Fruit fly (Drosophila melanogaster): ENCODE results near the gene Pglym78.

DNA sequence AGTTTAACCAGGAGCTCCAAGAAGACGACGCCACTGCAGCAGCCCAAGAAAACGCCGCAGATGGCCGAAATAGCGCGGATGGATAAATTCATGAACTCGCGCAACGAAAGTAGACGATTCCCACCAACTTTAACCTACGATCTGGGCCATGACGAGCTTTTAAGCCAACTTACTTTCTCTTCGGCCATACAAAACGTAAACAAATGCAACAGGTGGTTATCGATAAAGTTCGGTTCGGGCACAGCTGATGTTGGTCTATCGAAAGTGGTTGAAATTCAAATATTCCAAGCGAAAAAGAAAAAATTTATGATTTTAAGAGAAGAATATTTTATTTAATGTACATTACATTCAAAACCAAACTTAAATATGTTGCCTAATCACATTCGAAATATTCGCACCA, 1.3 kb upstream of the Pglym78 start, which contains the start of gene CG14511:
- no peak for TF ChIP-seq usp (GFP tag; optimal IDR thresholded peaks at IDR 0.05)
- no peak for TF ChIP-seq CG8478 (optimal IDR thresholded peaks at IDR 0.05)
- no peak for TF ChIP-seq pan (optimal IDR thresholded peaks at IDR 0.05)
